Worm (Caenorhabditis elegans) whole organism, young adult: ENCODE measurements around the gene nceh-1.

Source experiments
- C17E4.6 ChIP-seq: fragments of 200-800 bp; sonication (Bioruptor generic); IDR thresholded peaks from 2 replicates; pipeline ENCODE4 v1.3.6; 2022; ENCODE audit warnings: missing genetic modification reagents, missing genetic modification characterization, missing compliant biosample characterization
- F10E7.11 ChIP-seq: sonication (generic microtip); optimal IDR thresholded peaks from 2 replicates; lab custom pipeline; 2017; ENCODE audit warnings: mild to moderate bottlenecking, missing genetic modification characterization, moderate library complexity, missing compliant biosample characterization
- F23B12.7 ChIP-seq: sonication (generic microtip); optimal IDR thresholded peaks from 2 replicates; lab custom pipeline; 2017; ENCODE audit warnings: missing genetic modification characterization, mild to moderate bottlenecking, missing compliant biosample characterization, antibody characterized with exemption, moderate library complexity; ENCODE audit not compliant: insufficient read depth
- F49E8.2 ChIP-seq: sonication (generic microtip); optimal IDR thresholded peaks from 3 replicates; lab custom pipeline; 2017; ENCODE audit warnings: missing genetic modification characterization, mild to moderate bottlenecking, missing compliant biosample characterization, antibody characterized with exemption, moderate library complexity; ENCODE audit not compliant: insufficient read depth
- F52B5.7 ChIP-seq: sonication (generic microtip); optimal IDR thresholded peaks from 2 replicates; lab custom pipeline; 2016; ENCODE audit warnings: mild to moderate bottlenecking, missing genetic modification characterization, missing compliant biosample characterization
- F55B11.4 ChIP-seq: sonication (generic microtip); optimal IDR thresholded peaks from 2 replicates; lab custom pipeline; 2016; ENCODE audit warnings: missing compliant biosample characterization, missing genetic modification characterization, borderline replicate concordance; ENCODE audit not compliant: insufficient read depth
- F57C9.4 ChIP-seq: sonication (generic microtip); optimal IDR thresholded peaks from 2 replicates; lab custom pipeline; 2017; ENCODE audit warnings: mild to moderate bottlenecking, missing genetic modification characterization, missing compliant biosample characterization
- T07F8.4 ChIP-seq: sonication (generic microtip); optimal IDR thresholded peaks from 2 replicates; lab custom pipeline; 2016; ENCODE audit warnings: mild to moderate bottlenecking, missing genetic modification characterization, moderate library complexity, missing compliant biosample characterization
- Y95B8A.8 ChIP-seq: fragments of 200-800 bp; sonication (Bioruptor generic); IDR thresholded peaks from 2 replicates; pipeline ENCODE4 v1.3.6; 2022; ENCODE audit warnings: missing genetic modification reagents, missing genetic modification characterization, missing compliant biosample characterization
- akir-1 ChIP-seq: fragments of 200-800 bp; sonication (Bioruptor generic); optimal IDR thresholded peaks from 2 replicates; lab custom pipeline; 2018; ENCODE audit warnings: mild to moderate bottlenecking, missing genetic modification characterization, moderate library complexity, missing compliant biosample characterization
- aptf-3 ChIP-seq: fragments of 200-800 bp; sonication (Bioruptor generic); IDR thresholded peaks from 2 replicates; pipeline ENCODE4 v1.3.6; 2022; ENCODE audit warnings: missing genetic modification characterization, missing compliant biosample characterization
- attf-3 ChIP-seq: fragments of 200-800 bp; sonication (Bioruptor generic); conservative IDR thresholded peaks from 2 replicates; pipeline ENCODE4 v1.3.6; 2022; ENCODE audit warnings: missing genetic modification reagents, missing genetic modification characterization, missing compliant biosample characterization
- attf-5 ChIP-seq: fragments of 200-800 bp; sonication (Bioruptor generic); optimal IDR thresholded peaks from 2 replicates; lab custom pipeline; 2018; ENCODE audit warnings: mild to moderate bottlenecking, missing genetic modification characterization, missing compliant biosample characterization
- attf-6 ChIP-seq: fragments of 200-800 bp; sonication (Bioruptor generic); IDR thresholded peaks from 2 replicates; pipeline ENCODE4 v1.3.6; 2022; ENCODE audit warnings: missing genetic modification reagents, missing genetic modification characterization, missing compliant biosample characterization
- cebp-1 ChIP-seq, 2 experiments: fragments of 200-800 bp in 1 of 2; sonication (Bioruptor generic) in 1 of 2; sonication (generic microtip) in 1 of 2; IDR thresholded peaks in 1 of 2; optimal IDR thresholded peaks in 1 of 2; 2 replicates each; pipeline versions ENCODE4 v1.3.6 to Lab custom; 2017 to 2022; ENCODE audit warnings: missing compliant biosample characterization in 2 of 2, missing genetic modification characterization in 2 of 2, mild to moderate bottlenecking in 1 of 2, missing genetic modification reagents in 1 of 2, moderate library complexity in 1 of 2
- ceh-27 ChIP-seq: fragments of 200-800 bp; sonication (Bioruptor generic); optimal IDR thresholded peaks from 2 replicates; lab custom pipeline; 2018; ENCODE audit warnings: mild to moderate bottlenecking, missing genetic modification characterization, moderate library complexity, missing compliant biosample characterization
- chd-7 ChIP-seq: sonication (generic microtip); optimal IDR thresholded peaks from 2 replicates; lab custom pipeline; 2016; ENCODE audit warnings: mild to moderate bottlenecking, missing genetic modification characterization, moderate library complexity, missing compliant biosample characterization
- dox-1 ChIP-seq: fragments of 200-800 bp; sonication (Bioruptor generic); IDR thresholded peaks from 2 replicates; pipeline ENCODE4 v1.3.6; 2022; ENCODE audit warnings: missing genetic modification reagents, missing genetic modification characterization, missing compliant biosample characterization
- dpl-1 ChIP-seq: fragments of 150-350 bp; optimal IDR thresholded peaks from 2 replicates; lab custom pipeline; 2014; ENCODE audit warnings: missing biosample characterization, missing genetic modification reagents, missing genetic modification characterization
- ets-4 ChIP-seq: fragments of 200-800 bp; sonication (Bioruptor generic); optimal IDR thresholded peaks from 2 replicates; lab custom pipeline; 2018; ENCODE audit warnings: mild to moderate bottlenecking, missing genetic modification characterization, missing compliant biosample characterization
- fkh-3 ChIP-seq: sonication (generic microtip); optimal IDR thresholded peaks from 2 replicates; lab custom pipeline; 2016; ENCODE audit warnings: mild to moderate bottlenecking, missing genetic modification characterization, missing compliant biosample characterization
- gei-17 ChIP-seq: fragments of 200-800 bp; sonication (Bioruptor generic); optimal IDR thresholded peaks from 2 replicates; lab custom pipeline; 2018; ENCODE audit warnings: mild to moderate bottlenecking, missing genetic modification characterization, missing compliant biosample characterization
- hlh-12 ChIP-seq: sonication (generic microtip); optimal IDR thresholded peaks from 2 replicates; lab custom pipeline; 2016; ENCODE audit warnings: missing genetic modification characterization, missing compliant biosample characterization
- hmg-1.2 ChIP-seq: fragments of 200-800 bp; sonication (Bioruptor generic); IDR thresholded peaks from 2 replicates; pipeline ENCODE4 v1.3.6; 2022; ENCODE audit warnings: missing genetic modification reagents, missing genetic modification characterization, missing compliant biosample characterization
- lin-26 ChIP-seq: fragments of 200-800 bp; sonication (Bioruptor generic); IDR thresholded peaks from 2 replicates; pipeline ENCODE4 v1.3.6; 2022; ENCODE audit warnings: missing genetic modification reagents, missing genetic modification characterization, missing compliant biosample characterization
- lin-40 ChIP-seq: sonication (generic microtip); optimal IDR thresholded peaks from 2 replicates; lab custom pipeline; 2016; ENCODE audit warnings: missing genetic modification characterization, mild to moderate bottlenecking, missing compliant biosample characterization, missing genotype, missing genetic modification reagents
- lsl-1 ChIP-seq: fragments of 200-800 bp; sonication (Bioruptor generic); optimal IDR thresholded peaks from 2 replicates; lab custom pipeline; 2018; ENCODE audit warnings: mild to moderate bottlenecking, missing genetic modification characterization, moderate library complexity, missing compliant biosample characterization
- lsy-27 ChIP-seq: sonication (generic microtip); optimal IDR thresholded peaks from 2 replicates; lab custom pipeline; 2017; ENCODE audit warnings: missing genetic modification characterization, mild to moderate bottlenecking, missing compliant biosample characterization, antibody characterized with exemption, missing genotype, borderline replicate concordance; ENCODE audit not compliant: insufficient read depth
- madf-3 ChIP-seq: fragments of 200-800 bp; sonication (Bioruptor generic); IDR thresholded peaks from 2 replicates; pipeline ENCODE4 v1.3.6; 2022; ENCODE audit warnings: missing genetic modification reagents, missing genetic modification characterization, missing compliant biosample characterization
- madf-8 ChIP-seq: fragments of 200-800 bp; sonication (Bioruptor generic); conservative IDR thresholded peaks from 2 replicates; pipeline ENCODE4 v1.3.6; 2022; ENCODE audit warnings: missing genetic modification reagents, missing genetic modification characterization, missing compliant biosample characterization
- mel-28 ChIP-seq: sonication (generic microtip); optimal IDR thresholded peaks from 2 replicates; lab custom pipeline; 2016; ENCODE audit warnings: borderline replicate concordance, mild to moderate bottlenecking, missing genetic modification characterization, missing compliant biosample characterization
- mes-4 ChIP-seq: sonication (generic microtip); optimal IDR thresholded peaks from 2 replicates; lab custom pipeline; 2016; ENCODE audit warnings: missing genotype, missing genetic modification characterization, missing compliant biosample characterization
- nhr-27 ChIP-seq: fragments of 200-800 bp; sonication (Bioruptor generic); optimal IDR thresholded peaks from 2 replicates; lab custom pipeline; 2018; ENCODE audit warnings: mild to moderate bottlenecking, missing genetic modification characterization, moderate library complexity, missing compliant biosample characterization
- nhr-80 ChIP-seq: sonication (generic microtip); optimal IDR thresholded peaks from 2 replicates; lab custom pipeline; 2016; ENCODE audit warnings: missing genetic modification characterization, missing compliant biosample characterization
- pbrm-1 ChIP-seq: fragments of 200-800 bp; sonication (Bioruptor generic); IDR thresholded peaks from 2 replicates; pipeline ENCODE4 v1.3.6; 2022; ENCODE audit warnings: missing genetic modification reagents, missing genetic modification characterization, missing compliant biosample characterization
- rcor-1 ChIP-seq: fragments of 200-800 bp; sonication (Bioruptor generic); IDR thresholded peaks from 2 replicates; pipeline ENCODE4 v1.3.6; 2022; ENCODE audit warnings: missing genetic modification reagents, missing genetic modification characterization, missing compliant biosample characterization
- repo-1 ChIP-seq: sonication (generic microtip); optimal IDR thresholded peaks from 2 replicates; lab custom pipeline; 2017; ENCODE audit warnings: mild to moderate bottlenecking, missing genetic modification characterization, missing compliant biosample characterization
- sea-2 ChIP-seq: fragments of 200-800 bp; sonication (Bioruptor generic); IDR thresholded peaks from 2 replicates; pipeline ENCODE4 v1.3.6; 2022; ENCODE audit warnings: missing genetic modification characterization, missing compliant biosample characterization
- snpc-3.4 ChIP-seq: sonication (generic microtip); optimal IDR thresholded peaks from 2 replicates; lab custom pipeline; 2017; ENCODE audit warnings: missing genetic modification characterization, mild to moderate bottlenecking, missing compliant biosample characterization, antibody characterized with exemption, moderate library complexity, missing genotype, missing genetic modification reagents
- somi-1 ChIP-seq: fragments of 200-800 bp; sonication (Bioruptor generic); optimal IDR thresholded peaks from 2 replicates; lab custom pipeline; 2018; ENCODE audit warnings: mild to moderate bottlenecking, missing genetic modification characterization, missing compliant biosample characterization
- unc-62 ChIP-seq: fragments of 150-350 bp; optimal IDR thresholded peaks from 2 replicates; lab custom pipeline; 2014; ENCODE audit warnings: missing biosample characterization, missing genetic modification reagents, missing genetic modification characterization
- xnd-1 ChIP-seq: sonication (generic microtip); optimal IDR thresholded peaks from 2 replicates; lab custom pipeline; 2016; ENCODE audit warnings: missing genotype, missing genetic modification reagents, missing genetic modification characterization, missing compliant biosample characterization
- zim-3 ChIP-seq: sonication (generic microtip); optimal IDR thresholded peaks from 2 replicates; lab custom pipeline; 2017; ENCODE audit warnings: mild to moderate bottlenecking, missing genetic modification characterization, moderate library complexity, missing compliant biosample characterization
- ztf-26 ChIP-seq: sonication (generic microtip); optimal IDR thresholded peaks from 2 replicates; lab custom pipeline; 2017; ENCODE audit warnings: missing genetic modification characterization, missing compliant biosample characterization
- ztf-3 ChIP-seq: fragments of 200-800 bp; sonication (Bioruptor generic); optimal IDR thresholded peaks from 2 replicates; lab custom pipeline; 2018; ENCODE audit warnings: mild to moderate bottlenecking, missing genetic modification characterization, missing compliant biosample characterization
- ztf-6 ChIP-seq: fragments of 200-800 bp; sonication (Bioruptor generic); IDR thresholded peaks from 2 replicates; pipeline ENCODE4 v1.3.6; 2022; ENCODE audit warnings: missing genetic modification reagents, missing genetic modification characterization, missing compliant biosample characterization

Gene nceh-1

ce11 chrV:19429605-19430004, 52.4 kb downstream of the nceh-1 start:
- no peak for TF ChIP-seq snpc-3.4 (tag; lab: Kevin White, UChicago)
- TF ChIP-seq dpl-1: no peak
- TF ChIP-seq ztf-26 (tag; lab: Kevin White, UChicago): no peak
- TF ChIP-seq mes-4 (tag; lab: Kevin White, UChicago): no peak
- TF ChIP-seq F10E7.11 (tag; lab: Kevin White, UChicago): no peak
- TF ChIP-seq repo-1 (tag; lab: Kevin White, UChicago): no peak
- TF ChIP-seq hlh-12 (tag; lab: Kevin White, UChicago): no peak
- no peak for TF ChIP-seq unc-62
- no peak for TF ChIP-seq lsl-1

ce11 chrV:19430351-19430913, 53.2 kb downstream of the nceh-1 start:
- TF ChIP-seq gei-17 (GFP tag; lab: Kevin White, UChicago): no peak
- peak; percentile 52 for TF ChIP-seq zim-3 (tag; lab: Kevin White, UChicago)
- no peak for TF ChIP-seq F49E8.2 (tag; lab: Kevin White, UChicago)
- peak; percentile 28; the same call in 1 of the 2 replicates for TF ChIP-seq hmg-1.2 (GFP tag; lab: Robert Waterston, UW)
- TF ChIP-seq F57C9.4 (tag; lab: Kevin White, UChicago): no peak
- TF ChIP-seq F52B5.7 (tag; lab: Kevin White, UChicago): peak; percentile 63
- peak; percentile 34; the same call in 1 of the 2 replicates for TF ChIP-seq attf-3
- TF ChIP-seq sea-2 (GFP tag; lab: Robert Waterston, UW): peak; percentile 67; the same call in 1 of the 2 replicates
- TF ChIP-seq F23B12.7 (tag; lab: Kevin White, UChicago): no peak
- TF ChIP-seq ets-4 (GFP tag; lab: Kevin White, UChicago): no peak
- TF ChIP-seq attf-6 (GFP tag; lab: Robert Waterston, UW): no peak
- no peak for TF ChIP-seq F55B11.4 (tag; lab: Kevin White, UChicago)
- TF ChIP-seq akir-1 (GFP tag; lab: Kevin White, UChicago): no peak
- no peak for TF ChIP-seq nhr-80 (tag; lab: Kevin White, UChicago)
- no peak for TF ChIP-seq dpl-1
- TF ChIP-seq ztf-6 (GFP tag; lab: Robert Waterston, UW): no peak
- no peak for TF ChIP-seq xnd-1 (tag; lab: Kevin White, UChicago)
- TF ChIP-seq lin-40: no peak
- TF ChIP-seq mel-28 (tag; lab: Kevin White, UChicago): no peak
- no peak for TF ChIP-seq nhr-27
- 0 out of 2 replicates have a peak, but pooled peaks have one; percentile 21 for TF ChIP-seq aptf-3 (GFP tag; lab: Robert Waterston, UW)
- TF ChIP-seq ztf-3 (GFP tag; lab: Kevin White, UChicago): peak; percentile 3
- TF ChIP-seq cebp-1 (GFP tag; IDR thresholded peaks at IDR 0.05; lab: Robert Waterston, UW): no peak
- no peak for TF ChIP-seq cebp-1 (tag; optimal IDR thresholded peaks at IDR 0.05; lab: Kevin White, UChicago)
- no peak for TF ChIP-seq lsy-27 (tag; lab: Kevin White, UChicago)
- TF ChIP-seq pbrm-1 (GFP tag; lab: Robert Waterston, UW): no peak
- TF ChIP-seq T07F8.4: no peak
- peak; percentile 24 for TF ChIP-seq fkh-3
- no peak for TF ChIP-seq somi-1
- no peak for TF ChIP-seq attf-5 (GFP tag; lab: Kevin White, UChicago)
- 0 out of 2 replicates have a peak, but pooled peaks have one; percentile 44 for TF ChIP-seq lin-26 (GFP tag; lab: Robert Waterston, UW)
- no peak for TF ChIP-seq ceh-27 (GFP tag; lab: Kevin White, UChicago)
- no peak for TF ChIP-seq madf-8 (GFP tag; lab: Robert Waterston, UW)
- 0 out of 2 replicates have a peak, but pooled peaks have one; percentile 39 for TF ChIP-seq dox-1 (GFP tag; lab: Robert Waterston, UW)
- peak; percentile 49 for TF ChIP-seq chd-7 (tag; lab: Kevin White, UChicago)
- 0 out of 2 replicates have a peak, but pooled peaks have one; percentile 35 for TF ChIP-seq madf-3 (GFP tag; lab: Robert Waterston, UW)
- no peak for TF ChIP-seq rcor-1 (GFP tag; lab: Robert Waterston, UW)
- 0 out of 2 replicates have a peak, but pooled peaks have one; percentile 10 for TF ChIP-seq C17E4.6
- no peak for TF ChIP-seq Y95B8A.8
